Worm (Caenorhabditis elegans) whole organism, L1 larva: Measurements from ENCODE around the gene unc-97.

ENCODE experiments used
- C04F5.9 ChIP-seq: sonication (generic microtip); optimal IDR thresholded peaks from 2 replicates; lab custom pipeline; 2016; ENCODE audit warnings: missing genetic modification characterization, missing compliant biosample characterization
- C16A3.4 ChIP-seq: fragments of 150-350 bp; optimal IDR thresholded peaks from 2 replicates; lab custom pipeline; 2014; ENCODE audit warnings: missing biosample characterization, missing genetic modification characterization
- F16B12.6 ChIP-seq: fragments of 150-350 bp; optimal IDR thresholded peaks from 2 replicates; lab custom pipeline; 2014; ENCODE audit warnings: missing biosample characterization, missing genetic modification characterization
- aha-1 ChIP-seq: fragments of 150-350 bp; optimal IDR thresholded peaks from 2 replicates; lab custom pipeline; 2014; ENCODE audit warnings: missing biosample characterization, missing genetic modification characterization
- alr-1 ChIP-seq: fragments of 200-800 bp; sonication (Bioruptor generic); optimal IDR thresholded peaks from 2 replicates; lab custom pipeline; 2018; ENCODE audit warnings: borderline replicate concordance, mild to moderate bottlenecking, missing genetic modification characterization, missing compliant biosample characterization
- blmp-1 ChIP-seq: fragments of 150-350 bp; optimal IDR thresholded peaks from 2 replicates; lab custom pipeline; 2014; ENCODE audit warnings: missing biosample characterization, missing genetic modification characterization
- ces-1 ChIP-seq: fragments of 150-350 bp; optimal IDR thresholded peaks from 2 replicates; lab custom pipeline; 2014; ENCODE audit warnings: missing biosample characterization, missing genetic modification reagents, missing genetic modification characterization
- efl-1 ChIP-seq, 4 experiments: fragments of 150-350 bp; optimal IDR thresholded peaks in 3 of 4; peaks in 1 of 4; 1 replicate in 1 of 4; 2 replicates in 3 of 4; lab custom pipeline; 2014; ENCODE audit warnings: missing biosample characterization in 2 of 4, missing genetic modification characterization in 2 of 4, missing genetic modification reagents in 2 of 4
- elt-2 ChIP-seq: sonication (generic microtip); optimal IDR thresholded peaks from 2 replicates; lab custom pipeline; 2016; ENCODE audit warnings: missing genetic modification characterization, mild to moderate bottlenecking, inconsistent platforms, missing compliant biosample characterization, missing genetic modification reagents
- elt-3 ChIP-seq, 6 experiments: fragments of 150-350 bp in 1 of 6; sonication (generic microtip); optimal IDR thresholded peaks; 2 replicates each; lab custom pipeline; 2017 to 2018; ENCODE audit warnings: missing biosample characterization in 6 of 6, missing genetic modification characterization in 6 of 6, inconsistent platforms in 1 of 6
- ets-5 ChIP-seq: fragments of 200-800 bp; sonication (Bioruptor generic); IDR thresholded peaks from 2 replicates; pipeline ENCODE4 v1.3.6; 2022; ENCODE audit warnings: missing genetic modification characterization, missing compliant biosample characterization
- fkh-10 ChIP-seq: sonication (generic microtip); optimal IDR thresholded peaks from 2 replicates; lab custom pipeline; 2017; ENCODE audit warnings: missing biosample characterization, missing genetic modification reagents, missing genetic modification characterization
- fkh-4 ChIP-seq: sonication (generic microtip); optimal IDR thresholded peaks from 2 replicates; lab custom pipeline; 2016; ENCODE audit warnings: missing compliant biosample characterization, missing genetic modification characterization, borderline replicate concordance
- hpl-2 ChIP-seq: fragments of 150-350 bp; optimal IDR thresholded peaks from 2 replicates; lab custom pipeline; 2014; ENCODE audit warnings: missing biosample characterization, missing genetic modification reagents, missing genetic modification characterization
- lin-14 ChIP-seq: fragments of 200-800 bp; sonication (Bioruptor generic); optimal IDR thresholded peaks from 2 replicates; lab custom pipeline; 2018; ENCODE audit warnings: mild to moderate bottlenecking, missing genetic modification characterization, moderate library complexity, missing compliant biosample characterization
- lin-39 ChIP-seq: fragments of 150-350 bp; optimal IDR thresholded peaks from 2 replicates; lab custom pipeline; 2014; ENCODE audit warnings: missing biosample characterization, missing genetic modification reagents, missing genetic modification characterization
- lir-3 ChIP-seq: sonication (generic microtip); optimal IDR thresholded peaks from 2 replicates; lab custom pipeline; 2016; ENCODE audit warnings: mild to moderate bottlenecking, missing genetic modification characterization, moderate library complexity, missing compliant biosample characterization; ENCODE audit not compliant: poor library complexity
- mab-9 ChIP-seq: fragments of 200-800 bp; sonication (Bioruptor generic); IDR thresholded peaks from 2 replicates; pipeline ENCODE4 v1.3.6; 2022; ENCODE audit warnings: missing genetic modification reagents, missing genetic modification characterization, missing compliant biosample characterization
- mdl-1 ChIP-seq, 2 experiments: fragments of 150-350 bp; optimal IDR thresholded peaks; 2 replicates each; lab custom pipeline; 2014 to 2017; ENCODE audit warnings: missing biosample characterization in 2 of 2, missing genetic modification characterization in 2 of 2, inconsistent platforms in 1 of 2
- mef-2 ChIP-seq: fragments of 150-350 bp; optimal IDR thresholded peaks from 2 replicates; lab custom pipeline; 2014; ENCODE audit warnings: missing biosample characterization, missing genetic modification characterization
- nhr-76 ChIP-seq: sonication (generic microtip); optimal IDR thresholded peaks from 2 replicates; lab custom pipeline; 2017; ENCODE audit warnings: missing biosample characterization, missing genetic modification characterization
- nhr-85 ChIP-seq: sonication (generic microtip); peaks from one replicate; lab custom pipeline; 2016; ENCODE audit warnings: missing genetic modification characterization, inconsistent platforms, missing compliant biosample characterization
- nhr-90 ChIP-seq: sonication (generic microtip); optimal IDR thresholded peaks from 2 replicates; lab custom pipeline; 2016; ENCODE audit warnings: mild to moderate bottlenecking, missing genetic modification characterization, missing compliant biosample characterization; ENCODE audit not compliant: poor library complexity
- pax-3 ChIP-seq: fragments of 200-800 bp; sonication (Bioruptor generic); optimal IDR thresholded peaks from 2 replicates; lab custom pipeline; 2018; ENCODE audit warnings: mild to moderate bottlenecking, missing genetic modification characterization, moderate library complexity, missing compliant biosample characterization
- pqm-1 ChIP-seq: sonication (generic microtip); optimal IDR thresholded peaks from 3 replicates; lab custom pipeline; 2017; ENCODE audit warnings: missing biosample characterization, missing genetic modification characterization
- rnt-1 ChIP-seq: sonication (generic microtip); optimal IDR thresholded peaks from 2 replicates; lab custom pipeline; 2016; ENCODE audit warnings: mild to moderate bottlenecking, missing genetic modification characterization, moderate library complexity, missing compliant biosample characterization
- snu-23 ChIP-seq: sonication (generic microtip); optimal IDR thresholded peaks from 2 replicates; lab custom pipeline; 2016; ENCODE audit warnings: missing genetic modification characterization, missing compliant biosample characterization
- sox-4 ChIP-seq: sonication (generic microtip); optimal IDR thresholded peaks from 2 replicates; lab custom pipeline; 2016; ENCODE audit warnings: missing genetic modification characterization, missing compliant biosample characterization
- sptf-1 ChIP-seq: fragments of 150-350 bp; optimal IDR thresholded peaks from 2 replicates; lab custom pipeline; 2014; ENCODE audit warnings: missing biosample characterization, missing genetic modification characterization
- swsn-7 ChIP-seq: sonication (generic microtip); optimal IDR thresholded peaks from 2 replicates; lab custom pipeline; 2016; ENCODE audit warnings: missing genetic modification characterization, missing compliant biosample characterization
- tbx-2 ChIP-seq: sonication (generic microtip); optimal IDR thresholded peaks from 2 replicates; lab custom pipeline; 2016; ENCODE audit warnings: missing genetic modification characterization, missing compliant biosample characterization
- unc-98 ChIP-seq: fragments of 200-800 bp; sonication (Bioruptor generic); IDR thresholded peaks from 2 replicates; pipeline ENCODE4 v1.3.6; 2022; ENCODE audit warnings: missing genetic modification characterization, missing compliant biosample characterization
- vab-15 ChIP-seq: sonication (generic microtip); optimal IDR thresholded peaks from 2 replicates; lab custom pipeline; 2017; ENCODE audit warnings: missing genotype, mild to moderate bottlenecking, missing genetic modification characterization, missing compliant biosample characterization
- ztf-4 ChIP-seq: fragments of 150-350 bp; optimal IDR thresholded peaks from 2 replicates; lab custom pipeline; 2014; ENCODE audit warnings: missing biosample characterization, missing genetic modification characterization

The unc-97 gene

DNA sequence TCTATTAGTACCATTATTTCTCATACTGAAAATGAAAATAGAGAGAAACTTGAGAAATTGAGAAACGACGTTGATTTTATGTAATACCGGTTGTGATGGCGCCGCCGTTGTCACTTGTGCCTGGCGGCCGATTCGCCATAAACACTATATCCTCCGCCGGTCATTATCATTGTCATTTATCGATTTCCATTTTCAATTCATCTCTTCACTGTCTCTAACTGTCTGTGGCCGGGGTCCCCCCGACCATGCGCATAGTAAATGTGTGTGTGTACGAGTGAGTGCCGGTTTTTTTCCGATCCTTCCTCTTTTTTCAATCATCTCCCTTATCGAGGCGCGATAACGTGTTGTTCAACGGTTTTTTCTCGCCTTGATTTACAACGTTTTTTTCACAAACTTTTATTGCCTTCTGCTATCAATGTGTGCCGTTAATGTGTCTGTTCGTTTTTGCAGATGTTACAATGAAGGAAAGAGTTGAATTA lies 10.4 kb downstream of the unc-97 start, which contains the start of gene F14D12.1 (continued):
- TF ChIP-seq elt-2 (tag; lab: Kevin White, UChicago): no peak
- TF ChIP-seq unc-98 (GFP tag; lab: Robert Waterston, UW): no peak
- peak in 1 of 2 experiments; percentile 40 for TF ChIP-seq mdl-1 (tag; optimal IDR thresholded peaks at IDR 0.05; lab: Kevin White, UChicago)
- TF ChIP-seq ces-1 (GFP tag; lab: Kevin White, UChicago): no peak
- TF ChIP-seq, all 84 proteins: peak for 16

ce11 chrX:5605049-5605448 lies 12.1 kb downstream of the unc-97 start:
- TF ChIP-seq blmp-1: peak; percentile 81
- TF ChIP-seq elt-3 (tag; optimal IDR thresholded peaks at IDR 0.05; lab: Kevin White, UChicago): peak in 2 of 6 experiments; percentile 45 to 70
- no peak for TF ChIP-seq lir-3 (tag; lab: Kevin White, UChicago)
- no peak for TF ChIP-seq C04F5.9
- TF ChIP-seq pax-3 (tag; lab: Kevin White, UChicago): no peak
- TF ChIP-seq nhr-85 (tag; lab: Kevin White, UChicago): peak; percentile 49
- no peak for TF ChIP-seq vab-15

DNA sequence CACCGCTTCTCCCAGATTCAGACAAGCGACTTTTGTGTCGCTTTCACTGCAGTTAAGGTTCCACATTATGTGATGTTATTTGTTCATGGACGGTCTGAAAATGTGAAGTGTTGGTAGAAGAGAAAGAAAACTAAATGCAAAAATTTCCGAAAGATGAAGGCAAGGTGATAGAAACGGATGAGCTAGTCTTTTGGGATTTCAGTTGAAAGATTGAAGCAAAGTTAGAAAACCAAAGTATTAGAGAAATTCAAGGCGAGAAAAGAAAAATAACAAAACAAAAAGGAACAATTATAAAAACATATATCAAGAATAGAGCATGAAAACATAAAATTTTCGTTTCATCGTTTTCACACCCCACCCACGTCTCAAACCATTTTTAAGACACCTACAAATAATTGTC lies 18.2 kb downstream of the unc-97 start, which contains the start of gene octr-1:
octr-1 (minus strand) TSS at position 101 of the 400 bp plus-strand sequence.
- TF ChIP-seq F16B12.6 (tag; lab: Kevin White, UChicago) (no peak), alr-1 (tag; lab: Kevin White, UChicago) (no peak), mab-9 (GFP tag; lab: Robert Waterston, UW) (no peak), mdl-1 (tag; optimal IDR thresholded peaks at IDR 0.05; lab: Kevin White, UChicago) (no peak), sptf-1 (tag; lab: Kevin White, UChicago) (no peak), blmp-1 (no peak), lin-14 (GFP tag; lab: Kevin White, UChicago) (no peak), tbx-2 (tag; lab: Kevin White, UChicago) (no peak)

ce11 chrX:5616000-5616399 lies 23.1 kb downstream of the unc-97 start:
- TF ChIP-seq aha-1 (no peak), F16B12.6 (tag; lab: Kevin White, UChicago) (no peak), ets-5 (GFP tag; lab: Robert Waterston, UW) (no peak), mef-2 (tag; lab: Kevin White, UChicago) (no peak), mab-9 (GFP tag; lab: Robert Waterston, UW) (no peak), efl-1 (optimal IDR thresholded peaks at IDR 0.05; lab: Kevin White, UChicago) (no peak), efl-1 (GFP tag; optimal IDR thresholded peaks at IDR 0.05 in 1 of 2; lab: Kevin White, UChicago) (peak in 1 of 2 experiments; percentile 4), sox-4 (no peak)

DNA sequence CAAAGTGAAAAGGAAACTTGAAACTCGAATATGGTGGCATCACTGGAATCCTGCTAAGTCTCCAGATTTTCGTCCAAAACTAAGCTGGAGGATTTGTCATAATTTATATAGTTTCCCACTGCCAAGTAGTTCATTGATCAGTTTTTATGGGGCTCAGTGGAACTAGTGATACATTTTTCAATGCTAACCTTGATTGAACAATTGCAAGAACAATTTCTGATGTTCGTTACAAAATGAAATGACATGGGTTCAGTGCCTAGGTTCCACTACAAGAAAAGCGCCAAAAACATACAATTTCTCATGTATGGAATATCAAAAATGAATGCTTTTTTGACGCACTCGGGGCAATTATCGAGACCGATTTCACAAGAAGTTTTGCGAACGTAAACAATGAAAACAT lies 28.9 kb downstream of the unc-97 start:
- TF ChIP-seq mab-9 (GFP tag; lab: Robert Waterston, UW) (no peak), nhr-76 (tag; lab: Kevin White, UChicago) (no peak), fkh-4 (no peak), pqm-1 (tag; lab: Kevin White, UChicago) (no peak), lin-39 (no peak), F16B12.6 (tag; lab: Kevin White, UChicago) (no peak), swsn-7 (tag; lab: Kevin White, UChicago) (no peak), C16A3.4 (tag; lab: Kevin White, UChicago) (no peak), fkh-10 (no peak), ztf-4 (tag; lab: Kevin White, UChicago) (no peak), rnt-1 (tag; lab: Kevin White, UChicago) (no peak), nhr-90 (no peak), mef-2 (tag; lab: Kevin White, UChicago) (no peak), snu-23 (GFP tag; lab: Kevin White, UChicago) (no peak), hpl-2 (no peak)
- TF ChIP-seq, all 84 proteins: peak for 0
